Worm (Caenorhabditis elegans) whole organism, L1 larva: ENCODE data around the gene cid-1.
A peak's percentile ranks its signal among the peaks of the same experiment; 100 is the strongest.

Experiments used
- efl-3 ChIP-seq: fragments of 200-800 bp; sonication (Bioruptor generic); optimal IDR thresholded peaks from 2 replicates; lab custom pipeline; 2018; ENCODE audit warnings: mild to moderate bottlenecking, missing genetic modification characterization, missing compliant biosample characterization
- egl-27 ChIP-seq, 2 experiments: fragments of 150-350 bp in 1 of 2; sonication (generic microtip); optimal IDR thresholded peaks; 3 replicates each; lab custom pipeline; 2017 to 2018; ENCODE audit warnings: missing biosample characterization in 2 of 2, missing genetic modification characterization in 2 of 2, missing genetic modification reagents in 2 of 2
- mep-1 ChIP-seq: fragments of 150-350 bp; optimal IDR thresholded peaks from 2 replicates; lab custom pipeline; 2014; ENCODE audit warnings: missing biosample characterization, missing genetic modification characterization
- nhr-76 ChIP-seq: sonication (generic microtip); optimal IDR thresholded peaks from 2 replicates; lab custom pipeline; 2017; ENCODE audit warnings: missing biosample characterization, missing genetic modification characterization
- ztf-11 ChIP-seq, 2 experiments: sonication (generic microtip); optimal IDR thresholded peaks; 2 replicates each; lab custom pipeline; 2016 to 2017; ENCODE audit warnings: missing genetic modification characterization in 2 of 2, missing biosample characterization in 1 of 2, missing compliant biosample characterization in 1 of 2

ce11 chrIII:5172470-5172869, 1.3 kb upstream of the cid-1 start, which contains the start of gene K10D2.5:
- TF ChIP-seq efl-3 (GFP tag; lab: Kevin White, UChicago) (no peak), mep-1 (tag; lab: Kevin White, UChicago) (peak; percentile 94), nhr-76 (tag; lab: Kevin White, UChicago) (no peak), ztf-11 (tag; optimal IDR thresholded peaks at IDR 0.05; lab: Kevin White, UChicago) (peak in 1 of 2 experiments; percentile 99), egl-27 (tag; optimal IDR thresholded peaks at IDR 0.05; lab: Kevin White, UChicago) (peak in 1 of 2 experiments; percentile 14)
